Worm (Caenorhabditis elegans): Measurements from ENCODE around the gene C45G9.15.

C45G9.15 gene

DNA sequence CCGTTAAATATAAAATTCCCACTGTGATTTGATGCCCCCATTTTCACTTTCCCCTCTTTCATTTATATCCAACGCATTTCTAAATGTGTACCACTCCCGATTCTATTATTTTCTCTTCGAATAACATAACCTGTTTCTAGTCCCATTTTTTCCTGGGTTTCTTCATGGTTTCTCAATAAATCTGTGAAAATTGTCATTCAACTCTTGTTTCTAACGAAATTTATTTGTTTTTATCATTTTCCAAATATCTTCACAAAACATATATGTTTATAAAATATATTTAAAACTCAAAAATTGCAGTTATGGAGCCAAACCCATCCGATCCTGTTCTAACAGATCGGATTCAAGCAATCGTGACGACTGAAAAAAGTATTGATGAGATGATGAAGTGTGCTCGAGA lies 30.9 kb downstream of the C45G9.15 start, which contains the start of gene mdt-11:
TSS of gene mdt-11 (plus strand) at position 301 of the 400 bp plus-strand sequence.
- no peak for TF ChIP-seq egl-27 (tag; optimal IDR thresholded peaks at IDR 0.05)
- TF ChIP-seq fkh-2 (tag; optimal IDR thresholded peaks at IDR 0.05) = no peak
- no peak for TF ChIP-seq lsy-12 (tag; optimal IDR thresholded peaks at IDR 0.05)
- TF ChIP-seq skn-1 (tag; optimal IDR thresholded peaks at IDR 0.05) = no peak

DNA sequence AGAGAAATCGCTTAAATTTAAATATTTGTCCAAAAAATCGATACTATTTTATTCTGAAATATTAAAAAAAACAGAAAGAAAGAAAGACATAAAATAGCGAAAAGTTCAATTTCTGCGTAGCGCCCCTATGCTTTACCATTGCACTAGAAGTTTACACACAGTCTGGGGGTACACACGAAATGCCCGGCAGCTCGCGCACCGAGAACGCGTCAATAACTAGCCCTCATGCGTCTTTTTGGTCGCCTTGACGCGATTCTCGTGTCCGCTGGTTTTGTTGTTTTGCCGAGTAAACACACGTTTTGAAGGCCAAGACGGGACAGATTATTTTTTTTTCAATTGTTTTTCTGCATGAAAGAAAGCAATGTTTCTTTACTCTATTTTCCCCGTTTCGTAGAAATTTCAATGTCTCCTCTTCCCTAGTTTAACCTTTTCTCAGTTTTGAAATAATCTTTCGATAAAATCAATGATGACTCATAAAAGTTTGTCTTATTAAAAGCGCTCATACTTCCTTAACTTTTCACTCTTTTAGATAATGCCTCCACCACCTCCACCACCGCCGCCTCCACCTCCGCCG lies 33.6 kb downstream of the C45G9.15 start, which contains the start of gene wip-1:
TSS of gene wip-1 (plus strand) at position 524 of the 574 bp plus-strand sequence.
- peak; percentile 77 for TF ChIP-seq ama-1 (optimal IDR thresholded peaks at IDR 0.05)
- peak; percentile 95 for TF ChIP-seq lin-15B (tag; optimal IDR thresholded peaks at IDR 0.05)
- peak; percentile 83 for TF ChIP-seq ztf-4 (tag; optimal IDR thresholded peaks at IDR 0.05)
- peak; percentile 95 for TF ChIP-seq snpc-4 (tag; optimal IDR thresholded peaks at IDR 0.05)
- peak; percentile 96 for TF ChIP-seq skn-1 (tag; optimal IDR thresholded peaks at IDR 0.05)
- peak; percentile 97 for TF ChIP-seq jun-1 (tag; optimal IDR thresholded peaks at IDR 0.05)
- TF ChIP-seq ceh-9 (tag; optimal IDR thresholded peaks at IDR 0.05) = no peak
- peak; percentile 98 for TF ChIP-seq hmg-11 (tag; optimal IDR thresholded peaks at IDR 0.05)
- peak; percentile 2 for TF ChIP-seq daf-12 (tag; optimal IDR thresholded peaks at IDR 0.05)
- TF ChIP-seq unc-39 (tag; optimal IDR thresholded peaks at IDR 0.05) = no peak
- peak; percentile 98 for TF ChIP-seq lsy-12 (tag; optimal IDR thresholded peaks at IDR 0.05)
- TF ChIP-seq mdl-1 (tag; optimal IDR thresholded peaks at IDR 0.05) = peak; percentile 61
- peak; percentile 100 for TF ChIP-seq nhr-25 (tag; optimal IDR thresholded peaks at IDR 0.05)
- peak; percentile 82 for TF ChIP-seq fos-1 (tag; optimal IDR thresholded peaks at IDR 0.05)
- TF ChIP-seq ceh-28 (tag; optimal IDR thresholded peaks at IDR 0.05) = peak; percentile 93
- TF ChIP-seq nhr-43 (tag; optimal IDR thresholded peaks at IDR 0.05; ENCODE audit: poor library complexity, severe bottlenecking) = peak; percentile 97
- TF ChIP-seq sea-2 (GFP tag; optimal IDR thresholded peaks at IDR 0.05) = no peak
- TF ChIP-seq ceh-16 (tag; optimal IDR thresholded peaks at IDR 0.05) = peak; percentile 68
- peak; percentile 60 for TF ChIP-seq ZK546.5 (tag; optimal IDR thresholded peaks at IDR 0.05)
- no peak for TF ChIP-seq fkh-2 (tag; optimal IDR thresholded peaks at IDR 0.05)
- TF ChIP-seq egl-5 (tag; optimal IDR thresholded peaks at IDR 0.05) = peak; percentile 92
- TF ChIP-seq mml-1 (tag; optimal IDR thresholded peaks at IDR 0.05) = no peak
- TF ChIP-seq elt-3 (tag; optimal IDR thresholded peaks at IDR 0.05) = peak; percentile 5 to 73 (median 6)
- peak; percentile 73 for TF ChIP-seq elt-1 (tag; optimal IDR thresholded peaks at IDR 0.05)
- TF ChIP-seq nhr-77 (tag; optimal IDR thresholded peaks at IDR 0.05) = peak; percentile 88
- TF ChIP-seq ceh-82 (tag; optimal IDR thresholded peaks at IDR 0.05) = peak; percentile 87
- TF ChIP-seq R02D3.7 (tag; optimal IDR thresholded peaks at IDR 0.05) = peak; percentile 86
- TF ChIP-seq nhr-11 (tag; optimal IDR thresholded peaks at IDR 0.05) = peak; percentile 91
- peak; percentile 91 for TF ChIP-seq fkh-10 (GFP tag; optimal IDR thresholded peaks at IDR 0.05)
- peak; percentile 90 for TF ChIP-seq pqm-1 (tag; optimal IDR thresholded peaks at IDR 0.05)
- no peak for TF ChIP-seq ztf-11 (tag; optimal IDR thresholded peaks at IDR 0.05)
- peak; percentile 95 for TF ChIP-seq egl-27 (tag; optimal IDR thresholded peaks at IDR 0.05)
- peak; percentile 62 for TF ChIP-seq aly-2 (tag; optimal IDR thresholded peaks at IDR 0.05)
- peak; percentile 95 for TF ChIP-seq tbx-2 (tag; optimal IDR thresholded peaks at IDR 0.05)
- TF ChIP-seq nhr-76 (tag; optimal IDR thresholded peaks at IDR 0.05) = peak; percentile 40
- peak; percentile 97 for TF ChIP-seq lin-39 (tag; optimal IDR thresholded peaks at IDR 0.05)
- peak; percentile 49 for TF ChIP-seq nhr-28 (tag; optimal IDR thresholded peaks at IDR 0.05)
- peak; percentile 99 for TF ChIP-seq nhr-23 (tag; optimal IDR thresholded peaks at IDR 0.05)
- peak; percentile 29 for TF ChIP-seq zag-1 (tag; optimal IDR thresholded peaks at IDR 0.05)
- TF ChIP-seq eor-1 (tag; optimal IDR thresholded peaks at IDR 0.05) = no peak
- TF ChIP-seq elt-2 (tag; optimal IDR thresholded peaks at IDR 0.05) = peak; percentile 93
- TF ChIP-seq pha-4 (tag; optimal IDR thresholded peaks at IDR 0.05) = peak; percentile 100
- no peak for TF ChIP-seq nhr-12 (tag; optimal IDR thresholded peaks at IDR 0.05)
- peak; percentile 60 for TF ChIP-seq unc-62 (GFP tag; optimal IDR thresholded peaks at IDR 0.05)
- no peak for TF ChIP-seq nhr-67 (tag; optimal IDR thresholded peaks at IDR 0.05)
- no peak for TF ChIP-seq nhr-237 (tag; optimal IDR thresholded peaks at IDR 0.05)
- TF ChIP-seq nfya-1 (tag; optimal IDR thresholded peaks at IDR 0.05; ENCODE audit: insufficient read depth) = peak; percentile 97

Data from whole organism, L3 larva.